Worm (Caenorhabditis elegans): ENCODE measurements around the gene oac-39.

ce11 chrV:234572-234971 is 17.0 kb downstream of the oac-39 start, which contains the start of gene kin-33:
- TF ChIP-seq unc-62 (GFP tag; optimal IDR thresholded peaks at IDR 0.05 in 1 of 2) = no peak
- no peak for TF ChIP-seq unc-62 (tag; optimal IDR thresholded peaks at IDR 0.05)
- TF ChIP-seq ama-1 (optimal IDR thresholded peaks at IDR 0.05) = no peak
- TF ChIP-seq snpc-4 (tag; optimal IDR thresholded peaks at IDR 0.05) = no peak
- no peak for TF ChIP-seq fos-1 (tag; optimal IDR thresholded peaks at IDR 0.05)
- no peak for TF ChIP-seq zfp-2 (tag; optimal IDR thresholded peaks at IDR 0.05)
- no peak for TF ChIP-seq lin-38 (GFP tag; IDR thresholded peaks at IDR 0.05)
- TF ChIP-seq jun-1 (tag; optimal IDR thresholded peaks at IDR 0.05) = no peak
